Fruit fly (Drosophila melanogaster): ENCODE results near the gene pkm.
A peak's percentile ranks its signal among the peaks of the same experiment; 100 is the strongest.

The pkm gene

dm6 chrX:11615652-11616495 is 31.9 kb upstream of the pkm start, which contains the start of the genes RPA3 and Met (continued):
- TF ChIP-seq CG4360 (GFP tag; IDR thresholded peaks at IDR 0.05) = no peak
- peak; percentile 77 for TF ChIP-seq sna (GFP tag; IDR thresholded peaks at IDR 0.05; ENCODE audit: partially characterized antibody)
- TF ChIP-seq unc-4 (GFP tag; IDR thresholded peaks at IDR 0.05; ENCODE audit: partially characterized antibody) = peak; percentile 74
- TF ChIP-seq Opbp (GFP tag; IDR thresholded peaks at IDR 0.05; ENCODE audit: partially characterized antibody) = peak; percentile 58; the same call in 1 of the 3 replicates
- no peak for TF ChIP-seq E2f1 (GFP tag; IDR thresholded peaks at IDR 0.05)
- no peak for TF ChIP-seq crp (GFP tag; optimal IDR thresholded peaks at IDR 0.05)
- TF ChIP-seq CG8765 (GFP tag; IDR thresholded peaks at IDR 0.05) = no peak
- no peak for TF ChIP-seq NfI (GFP tag; optimal IDR thresholded peaks at IDR 0.05)
- TF ChIP-seq CG42726 (GFP tag; IDR thresholded peaks at IDR 0.05; ENCODE audit: partially characterized antibody) = 0 out of 2 replicates have a peak, but pooled peaks have one; percentile 28
- TF ChIP-seq D19B (GFP tag; optimal IDR thresholded peaks at IDR 0.05) = no peak
- no peak for TF ChIP-seq Dfd (GFP tag; optimal IDR thresholded peaks at IDR 0.05)
- no peak for TF ChIP-seq zen (tag; optimal IDR thresholded peaks at IDR 0.05)
- TF ChIP-seq CG7357 (GFP tag; IDR thresholded peaks at IDR 0.05) = peak; percentile 87
- TF ChIP-seq CG13624 (GFP tag; optimal IDR thresholded peaks at IDR 0.05) = peak; percentile 22
- peak; percentile 72 for TF ChIP-seq BEAF-32 (GFP tag; optimal IDR thresholded peaks at IDR 0.05)
- TF ChIP-seq tio (GFP tag; optimal IDR thresholded peaks at IDR 0.05) = no peak
- no peak for TF ChIP-seq CG8290 (GFP tag; optimal IDR thresholded peaks at IDR 0.05)
- no peak for TF ChIP-seq CG8290 (tag; optimal IDR thresholded peaks at IDR 0.05)
- TF ChIP-seq slou (GFP tag; optimal IDR thresholded peaks at IDR 0.05) = no peak
- TF ChIP-seq CG8281 (tag; optimal IDR thresholded peaks at IDR 0.05) = no peak
- TF ChIP-seq CG10147 (GFP tag; optimal IDR thresholded peaks at IDR 0.05) = no peak
- peak; percentile 24; the same call in 1 of the 3 replicates for TF ChIP-seq zen2 (GFP tag; IDR thresholded peaks at IDR 0.05; ENCODE audit: partially characterized antibody)
- TF ChIP-seq bbx (GFP tag; IDR thresholded peaks at IDR 0.05; ENCODE audit: partially characterized antibody) = peak; percentile 76
- no peak for TF ChIP-seq chm (GFP tag; IDR thresholded peaks at IDR 0.05)
- TF ChIP-seq gt (GFP tag; IDR thresholded peaks at IDR 0.05) = no peak
- no peak for TF ChIP-seq esg (GFP tag; conservative IDR thresholded peaks at IDR 0.05)
- no peak for TF ChIP-seq ems (GFP tag; optimal IDR thresholded peaks at IDR 0.05)
- TF ChIP-seq Dp (GFP tag; optimal IDR thresholded peaks at IDR 0.05) = peak; percentile 64
- TF ChIP-seq CG2199 (GFP tag; IDR thresholded peaks at IDR 0.05) = no peak
- TF ChIP-seq so (GFP tag; IDR thresholded peaks at IDR 0.05) = no peak
- TF ChIP-seq rib (GFP tag; IDR thresholded peaks at IDR 0.05) = no peak
- TF ChIP-seq Scr (GFP tag; IDR thresholded peaks at IDR 0.05; ENCODE audit: partially characterized antibody) = peak; percentile 77
- no peak for TF ChIP-seq chif (GFP tag; optimal IDR thresholded peaks at IDR 0.05)
- TF ChIP-seq CG11696 (GFP tag; IDR thresholded peaks at IDR 0.05) = no peak
- peak; percentile 60; the same call in 2 of the 3 replicates for TF ChIP-seq CG16813 (GFP tag; IDR thresholded peaks at IDR 0.05; ENCODE audit: partially characterized antibody)
- no peak for TF ChIP-seq Side (GFP tag; optimal IDR thresholded peaks at IDR 0.05)
- no peak for TF ChIP-seq TFAM (GFP tag; optimal IDR thresholded peaks at IDR 0.05)
- no peak for TF ChIP-seq psq (GFP tag; optimal IDR thresholded peaks at IDR 0.05)
- TF ChIP-seq kay (GFP tag; optimal IDR thresholded peaks at IDR 0.05) = no peak
- TF ChIP-seq aop (GFP tag; IDR thresholded peaks at IDR 0.05) = no peak
- TF ChIP-seq eyg (GFP tag; optimal IDR thresholded peaks at IDR 0.05) = no peak
- TF ChIP-seq Ada2b (GFP tag; IDR thresholded peaks at IDR 0.05) = no peak
- peak; percentile 76 for TF ChIP-seq Bgb (GFP tag; IDR thresholded peaks at IDR 0.05; ENCODE audit: partially characterized antibody)
- no peak for TF ChIP-seq nom (GFP tag; optimal IDR thresholded peaks at IDR 0.05)
- TF ChIP-seq CG17385 (GFP tag; optimal IDR thresholded peaks at IDR 0.05) = no peak
- no peak for TF ChIP-seq pfk (GFP tag; optimal IDR thresholded peaks at IDR 0.05)
- TF ChIP-seq CG6654 (GFP tag; optimal IDR thresholded peaks at IDR 0.05) = no peak
- TF ChIP-seq Med (GFP tag) = peak; percentile 70
- TF ChIP-seq pros (GFP tag; optimal IDR thresholded peaks at IDR 0.05) = no peak
